Fruit fly (Drosophila melanogaster): ENCODE data around the gene Nxf3.

The Nxf3 gene

DNA sequence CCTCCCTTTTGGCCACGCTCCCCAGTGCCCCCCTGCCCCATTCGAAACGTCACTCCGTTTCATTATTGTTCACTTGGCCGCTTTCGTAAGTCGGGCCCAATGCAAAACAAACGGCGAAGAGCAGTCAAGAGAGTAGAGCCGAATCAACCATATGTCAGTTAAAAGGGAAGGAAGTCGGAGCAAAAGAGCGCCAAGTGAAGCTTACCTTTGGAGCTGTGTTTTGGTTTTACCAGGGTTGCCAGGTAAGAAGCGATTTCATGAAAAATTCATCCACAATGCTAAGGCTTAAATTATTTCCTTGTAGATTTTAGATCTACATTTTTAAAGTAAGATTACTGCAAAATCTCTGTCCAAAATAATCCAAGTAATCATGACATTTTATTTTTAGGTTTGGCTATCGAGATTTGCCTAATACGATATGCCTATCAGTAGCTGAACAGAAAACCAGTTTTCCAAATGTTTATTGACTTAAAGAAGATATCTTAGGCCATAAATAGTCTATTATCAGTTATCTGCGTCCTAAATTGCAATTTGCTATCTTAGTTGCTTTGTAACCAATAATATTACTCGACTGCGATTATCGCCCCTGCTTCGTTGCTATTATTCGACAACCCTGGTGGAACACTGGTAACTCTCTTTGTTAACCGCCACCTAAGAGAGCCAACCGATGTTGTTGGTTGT is 26.4 kb upstream of the Nxf3 start:
- TF ChIP-seq CTCF (optimal IDR thresholded peaks at IDR 0.05) (no peak), CG8478 (optimal IDR thresholded peaks at IDR 0.05) (no peak)

dm6 chr3L:13939151-13939499 is 25.9 kb upstream of the Nxf3 start, which contains the start of gene CG32137:
TSS of gene CG32137 (plus strand) at chr3L:13939250.
- TF ChIP-seq CG8478 (optimal IDR thresholded peaks at IDR 0.05), result no peak
- TF ChIP-seq CTCF (optimal IDR thresholded peaks at IDR 0.05), result no peak

- TF ChIP-seq CG8478 (optimal IDR thresholded peaks at IDR 0.05) (no peak), CTCF (optimal IDR thresholded peaks at IDR 0.05) (no peak)
Observed at dm6 chr3L:13946003-13946402, 19.0 kb upstream of the Nxf3 start.

DNA sequence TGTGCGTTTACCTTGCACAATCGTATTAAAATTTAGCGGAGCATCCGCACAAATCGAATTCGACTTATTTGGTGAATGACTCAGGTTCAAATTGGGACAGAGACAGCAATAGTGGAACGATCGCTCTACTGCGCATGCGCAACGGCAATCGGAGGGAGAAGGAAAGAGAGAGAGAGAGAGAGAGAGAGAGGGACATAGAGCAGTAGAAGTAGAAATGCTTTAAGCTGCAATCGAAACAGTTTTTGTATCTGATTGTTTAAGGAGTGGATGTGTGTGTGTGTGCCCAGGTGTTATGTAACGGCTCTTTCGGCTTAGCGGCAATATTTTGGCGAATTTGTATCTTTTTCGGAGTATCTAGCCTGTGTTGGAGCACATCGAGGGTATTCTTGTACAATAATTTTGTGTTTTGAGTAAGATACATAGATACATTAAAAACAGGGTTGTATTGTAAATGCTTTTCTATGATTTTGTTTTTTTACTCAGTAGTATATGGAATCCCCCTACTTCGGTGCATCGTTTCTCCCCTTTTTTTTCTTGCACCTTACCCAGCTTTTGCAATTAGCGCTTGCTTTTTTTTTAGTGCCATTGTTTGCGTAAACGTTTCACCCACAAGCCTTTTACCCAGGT is 15.4 kb upstream of the Nxf3 start:
- no peak for TF ChIP-seq CG8478 (optimal IDR thresholded peaks at IDR 0.05)
- TF ChIP-seq CTCF (optimal IDR thresholded peaks at IDR 0.05), result no peak

DNA sequence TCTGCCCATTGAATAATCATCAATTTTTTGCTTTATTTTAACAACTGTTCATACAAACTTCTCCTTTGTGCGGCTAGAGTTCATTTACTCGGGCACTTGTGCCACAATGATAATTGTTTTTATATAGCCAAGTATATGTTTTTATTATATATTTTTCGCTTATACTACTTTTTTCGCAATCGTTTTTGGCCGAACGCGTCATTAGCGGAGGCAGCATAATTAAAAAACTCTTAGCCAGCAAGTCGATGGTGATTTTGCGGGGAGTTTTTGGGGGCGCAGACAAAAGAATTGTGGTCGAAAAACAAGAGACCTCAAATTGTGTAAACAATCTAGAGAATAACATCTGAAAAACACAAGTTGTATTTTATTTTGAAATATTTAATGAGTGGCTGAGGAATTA is 13.4 kb upstream of the Nxf3 start:
- TF ChIP-seq CTCF (optimal IDR thresholded peaks at IDR 0.05), result no peak
- no peak for TF ChIP-seq CG8478 (optimal IDR thresholded peaks at IDR 0.05)

DNA sequence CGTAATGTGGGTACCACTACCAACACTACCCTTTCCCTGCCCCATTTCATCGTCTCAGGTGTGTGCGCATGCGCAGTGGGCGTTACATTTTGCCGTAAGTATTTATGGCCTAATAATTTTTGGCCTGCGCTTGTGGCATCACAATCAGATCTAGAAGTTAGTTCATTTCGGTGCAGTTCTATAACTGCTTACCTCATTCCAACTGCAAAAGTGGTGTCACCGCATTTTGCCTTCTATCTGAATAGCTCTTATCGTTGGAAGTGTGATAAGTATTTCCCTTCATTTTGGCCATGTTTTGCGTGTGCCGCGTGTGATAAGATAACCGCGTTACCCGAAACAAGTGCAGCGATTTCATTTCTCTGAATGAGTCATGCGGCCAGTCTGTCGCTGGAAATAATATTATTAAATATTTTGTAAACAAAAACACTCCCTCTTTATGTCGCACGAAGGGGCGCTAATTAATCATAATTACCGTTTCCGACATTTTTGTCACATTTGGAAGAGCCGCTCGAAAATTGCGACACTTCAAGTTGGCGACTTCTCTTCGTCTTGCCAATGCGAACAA is 12.4 kb upstream of the Nxf3 start:
- TF ChIP-seq CTCF (optimal IDR thresholded peaks at IDR 0.05) (no peak), CG8478 (optimal IDR thresholded peaks at IDR 0.05) (no peak)

- TF ChIP-seq CTCF (optimal IDR thresholded peaks at IDR 0.05) (no peak), CG8478 (optimal IDR thresholded peaks at IDR 0.05) (no peak)
Observed at dm6 chr3L:13956667-13957066, 8.3 kb upstream of the Nxf3 start.

DNA sequence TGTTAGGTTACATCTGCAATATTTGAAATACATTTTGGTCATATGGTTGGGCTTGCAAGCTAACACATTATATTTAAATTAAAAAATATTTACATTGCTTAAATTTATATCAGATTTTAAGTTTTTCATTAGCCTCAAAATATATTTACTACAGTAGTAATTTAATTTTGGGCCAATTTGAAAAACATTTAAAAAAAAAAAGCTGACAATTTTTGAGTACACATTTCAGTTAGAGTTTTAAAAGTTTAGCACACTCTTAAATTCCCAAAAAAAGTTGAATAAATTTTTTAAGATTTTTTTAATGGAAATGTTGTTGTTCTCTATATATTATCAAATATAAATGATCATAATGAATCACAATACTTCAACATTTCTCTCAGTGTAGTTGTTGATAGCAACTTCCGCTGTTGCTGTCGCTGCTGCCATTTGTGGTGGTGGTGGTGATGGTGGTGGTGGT is 7.8 kb upstream of the Nxf3 start:
- TF ChIP-seq CG8478 (optimal IDR thresholded peaks at IDR 0.05) (no peak), CTCF (optimal IDR thresholded peaks at IDR 0.05) (no peak)

- TF ChIP-seq CG8478 (optimal IDR thresholded peaks at IDR 0.05) (no peak), CTCF (optimal IDR thresholded peaks at IDR 0.05) (no peak)
Observed at dm6 chr3L:13957789-13958188, 7.2 kb upstream of the Nxf3 start.

dm6 chr3L:13965502-13965843 is 470 bp downstream of the Nxf3 start:
- TF ChIP-seq CTCF (optimal IDR thresholded peaks at IDR 0.05), result no peak
- no peak for TF ChIP-seq CG8478 (optimal IDR thresholded peaks at IDR 0.05)

- TF ChIP-seq CTCF (optimal IDR thresholded peaks at IDR 0.05), result no peak
- TF ChIP-seq CG8478 (optimal IDR thresholded peaks at IDR 0.05), result no peak
Observed at dm6 chr3L:13973377-13974111, 8.5 kb downstream of the Nxf3 start, which contains the start of the genes CG13738 and Hsc70-1. TSS of gene CG13738 (minus strand) at chr3L:13973477. TSS of gene Hsc70-1 (plus strand) at chr3L:13974061.

- TF ChIP-seq CTCF (optimal IDR thresholded peaks at IDR 0.05) (no peak), CG8478 (optimal IDR thresholded peaks at IDR 0.05) (no peak)
Observed at dm6 chr3L:13982516-13982915, 17.5 kb downstream of the Nxf3 start.

DNA sequence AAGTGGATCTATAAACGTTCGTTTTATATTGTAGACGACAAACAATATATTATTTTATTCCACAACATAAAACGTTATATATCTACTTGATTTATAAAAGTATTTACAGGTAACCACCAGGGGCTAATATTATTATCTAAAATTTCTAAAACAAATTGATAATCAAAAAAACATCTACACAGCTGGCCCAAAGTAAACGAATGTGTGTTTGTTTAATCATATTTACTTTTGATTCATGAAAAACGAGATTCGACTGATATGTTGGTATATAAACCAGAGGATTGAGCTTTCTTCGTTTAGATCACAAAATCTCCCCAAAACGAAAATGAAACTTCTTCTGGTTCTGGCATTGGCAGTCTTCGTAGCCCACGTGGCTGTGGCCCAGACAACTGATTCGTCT is 21.3 kb downstream of the Nxf3 start, which contains the start of gene CG17362:
TSS of gene CG17362 (plus strand) at position 291 of the 400 bp plus-strand sequence.
- TF ChIP-seq CG8478 (optimal IDR thresholded peaks at IDR 0.05) (no peak), CTCF (optimal IDR thresholded peaks at IDR 0.05) (no peak)

DNA sequence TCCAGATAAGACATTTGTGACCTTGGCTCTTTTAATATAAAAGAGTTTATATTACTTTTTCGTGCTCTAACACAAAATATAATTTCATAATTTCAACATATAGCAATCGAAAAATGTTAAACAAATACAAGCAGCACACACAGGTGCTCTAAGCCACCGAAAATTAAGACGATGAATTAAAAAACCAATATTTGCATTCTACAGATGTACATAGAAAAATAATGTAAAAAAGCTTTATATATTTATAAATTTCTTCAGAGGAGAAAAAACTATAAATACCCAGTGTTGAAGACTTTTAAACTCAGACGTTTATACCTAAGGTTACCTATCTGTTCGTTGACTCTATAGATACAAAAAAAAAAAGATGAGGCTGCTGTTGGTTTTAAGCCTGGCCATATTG is 22.6 kb downstream of the Nxf3 start, which contains the start of gene CG9040:
TSS of gene CG9040 (plus strand) at position 301 of the 400 bp plus-strand sequence.
- TF ChIP-seq CTCF (optimal IDR thresholded peaks at IDR 0.05) (no peak), CG8478 (optimal IDR thresholded peaks at IDR 0.05) (no peak)

dm6 chr3L:13991314-13991713 is 26.3 kb downstream of the Nxf3 start:
- no peak for TF ChIP-seq CTCF (optimal IDR thresholded peaks at IDR 0.05)
- no peak for TF ChIP-seq CG8478 (optimal IDR thresholded peaks at IDR 0.05)
